Worm (Caenorhabditis elegans): ENCODE data around the gene Y55D9A.2.

Gene Y55D9A.2

DNA sequence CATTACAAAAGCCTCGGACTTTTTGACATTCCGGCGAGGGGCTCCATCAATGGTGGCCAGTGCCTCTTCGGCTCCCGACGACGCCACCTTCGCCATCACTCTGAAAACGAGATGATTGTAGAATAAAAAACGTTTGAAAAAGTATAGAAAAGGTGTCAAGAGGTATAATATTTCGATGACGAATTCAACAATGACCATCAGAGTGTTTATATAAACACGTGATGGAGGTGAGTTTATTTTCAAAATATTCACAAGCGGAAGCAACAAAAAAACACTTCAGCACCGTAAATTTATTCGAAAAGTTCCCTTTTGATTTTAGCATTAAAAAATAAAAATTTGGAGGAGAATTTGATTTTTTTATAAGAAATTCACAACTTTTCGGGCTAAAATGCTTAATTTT, 9.4 kb upstream of the Y55D9A.2 start, which contains the start of gene efa-6:
Gene efa-6, minus strand, starts transcription at position 101 of the 400 bp plus-strand sequence.
- TF ChIP-seq sea-2 (GFP tag; IDR thresholded peaks at IDR 0.05): no peak

DNA sequence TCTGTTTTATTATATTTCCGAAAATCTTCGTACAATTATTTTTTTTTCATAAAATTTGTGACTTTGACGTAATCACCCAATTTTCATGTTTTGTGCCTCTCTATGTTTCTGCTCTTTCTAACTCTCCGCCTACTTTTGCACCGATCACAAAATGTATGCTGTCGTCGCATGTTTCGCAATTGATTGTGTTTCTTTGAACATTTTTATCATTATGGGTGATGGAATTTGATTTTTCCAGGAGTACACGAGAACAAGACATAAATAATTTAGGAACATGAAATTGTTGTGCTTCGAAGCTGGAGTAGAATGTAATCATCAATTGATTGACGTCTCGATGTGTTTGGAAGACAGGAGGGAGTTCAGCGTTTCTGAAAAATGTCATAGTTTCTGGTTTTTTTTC, 4.3 kb downstream of the Y55D9A.2 start:
- TF ChIP-seq F55B11.4 (tag; optimal IDR thresholded peaks at IDR 0.05; ENCODE audit: borderline replicate concordance, insufficient read depth) (no peak), attf-3 (GFP tag; conservative IDR thresholded peaks at IDR 0.05) (no peak), die-1 (tag; optimal IDR thresholded peaks at IDR 0.05) (no peak), F23B12.7 (tag; optimal IDR thresholded peaks at IDR 0.05; ENCODE audit: insufficient read depth) (no peak), ekl-4 (GFP tag; IDR thresholded peaks at IDR 0.05) (no peak), hmg-1.2 (GFP tag; IDR thresholded peaks at IDR 0.05) (no peak), him-1 (tag; optimal IDR thresholded peaks at IDR 0.05) (no peak), mel-28 (tag; optimal IDR thresholded peaks at IDR 0.05; ENCODE audit: borderline replicate concordance) (no peak), C17E4.6 (GFP tag; IDR thresholded peaks at IDR 0.05) (no peak), T07F8.4 (tag; optimal IDR thresholded peaks at IDR 0.05) (no peak), sptf-2 (GFP tag; optimal IDR thresholded peaks at IDR 0.05) (no peak), hrde-1 (tag; optimal IDR thresholded peaks at IDR 0.05; ENCODE audit: borderline replicate concordance) (no peak), attf-6 (GFP tag; IDR thresholded peaks at IDR 0.05) (no peak), ceh-58 (GFP tag; IDR thresholded peaks at IDR 0.05) (no peak), rpc-1 (optimal IDR thresholded peaks at IDR 0.05) (no peak), rpc-1 (tag; optimal IDR thresholded peaks at IDR 0.05) (no peak), chd-7 (tag; optimal IDR thresholded peaks at IDR 0.05) (no peak), hlh-26 (GFP tag; conservative IDR thresholded peaks at IDR 0.05) (no peak), B0336.3 (GFP tag; IDR thresholded peaks at IDR 0.05) (peak; percentile 63), lsl-1 (GFP tag; optimal IDR thresholded peaks at IDR 0.05) (no peak), ets-4 (GFP tag; optimal IDR thresholded peaks at IDR 0.05) (peak; percentile 47), madf-8 (GFP tag; conservative IDR thresholded peaks at IDR 0.05) (no peak), lin-40 (tag; optimal IDR thresholded peaks at IDR 0.05) (peak; percentile 45), B0019.2 (GFP tag; conservative IDR thresholded peaks at IDR 0.05) (no peak), ceh-79 (tag; optimal IDR thresholded peaks at IDR 0.05) (no peak), K11D2.4 (GFP tag; IDR thresholded peaks at IDR 0.05) (no peak), B0035.1 (tag; optimal IDR thresholded peaks at IDR 0.05) (no peak), ztf-28 (GFP tag; IDR thresholded peaks at IDR 0.05) (no peak), madf-10 (tag; optimal IDR thresholded peaks at IDR 0.05) (peak; percentile 46), T26A5.8 (tag; optimal IDR thresholded peaks at IDR 0.05) (no peak), xnd-1 (tag; optimal IDR thresholded peaks at IDR 0.05) (no peak), ztf-26 (tag; optimal IDR thresholded peaks at IDR 0.05) (no peak), lin-35 (GFP tag; optimal IDR thresholded peaks at IDR 0.05) (no peak), ztf-6 (GFP tag; IDR thresholded peaks at IDR 0.05) (no peak), unc-62 (GFP tag; optimal IDR thresholded peaks at IDR 0.05) (no peak), cebp-1 (GFP tag; IDR thresholded peaks at IDR 0.05) (peak; percentile 89), cebp-1 (tag; optimal IDR thresholded peaks at IDR 0.05) (peak; percentile 92), tlf-1 (GFP tag; optimal IDR thresholded peaks at IDR 0.05) (peak; percentile 19), F49E8.2 (tag; optimal IDR thresholded peaks at IDR 0.05; ENCODE audit: insufficient read depth) (no peak), athp-1 (tag; optimal IDR thresholded peaks at IDR 0.05) (no peak), ceh-100 (GFP tag; IDR thresholded peaks at IDR 0.05) (no peak), akir-1 (GFP tag; optimal IDR thresholded peaks at IDR 0.05) (no peak), let-526 (GFP tag; IDR thresholded peaks at IDR 0.05) (no peak), aptf-3 (GFP tag; IDR thresholded peaks at IDR 0.05) (no peak), ceh-91 (GFP tag; IDR thresholded peaks at IDR 0.05) (no peak), F22D6.2 (tag; optimal IDR thresholded peaks at IDR 0.05) (no peak), ama-1 (optimal IDR thresholded peaks at IDR 0.05) (no peak), ama-1 (GFP tag; optimal IDR thresholded peaks at IDR 0.05) (no peak)
